Fruit fly (Drosophila melanogaster): Measurements from ENCODE around the gene Inx5.

DNA sequence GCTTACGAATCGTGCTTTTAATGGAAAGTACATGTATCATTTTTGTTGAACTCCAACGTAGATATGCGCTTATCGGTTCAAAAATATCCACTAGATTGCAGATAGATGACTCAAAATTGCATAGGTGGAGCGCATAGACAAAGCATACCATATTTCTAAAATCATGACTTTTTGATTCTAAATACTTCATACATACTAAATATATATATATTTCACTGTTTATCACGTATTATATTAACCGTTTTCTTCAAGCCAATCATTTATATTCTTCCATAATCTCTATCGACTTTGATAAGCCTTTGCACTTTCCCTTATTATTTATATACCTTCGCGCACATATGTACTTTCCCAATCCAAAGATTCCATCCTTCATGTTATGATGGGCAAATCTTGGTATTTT is 41.3 kb upstream of the Inx5 start, which contains the start of gene CG14195:
- no peak for TF ChIP-seq Ets96B (tag; optimal IDR thresholded peaks at IDR 0.05)
- TF ChIP-seq CG6808 (GFP tag; optimal IDR thresholded peaks at IDR 0.05) = no peak
- no peak for TF ChIP-seq Sox102F (GFP tag; optimal IDR thresholded peaks at IDR 0.05)
- no peak for TF ChIP-seq achi (GFP tag; optimal IDR thresholded peaks at IDR 0.05)
- TF ChIP-seq CG6276 (GFP tag; optimal IDR thresholded peaks at IDR 0.05) = no peak
